Fruit fly (Drosophila melanogaster) Kc167 (cell line): ENCODE measurements around the gene CG9328.

Source experiments
- Myc ChIP-seq: fragments of >200 bp; optimal IDR thresholded peaks from 2 replicates; lab custom pipeline; 2017; ENCODE audit warnings: missing external identifiers
- Sin3A ChIP-seq: fragments of >200 bp; optimal IDR thresholded peaks from 2 replicates; lab custom pipeline; 2018; ENCODE audit warnings: missing external identifiers
- h ChIP-seq: fragments of >200 bp; optimal IDR thresholded peaks from 3 replicates; lab custom pipeline; 2018; ENCODE audit warnings: missing external identifiers
- insv ChIP-seq: fragments of >200 bp; optimal IDR thresholded peaks from 3 replicates; lab custom pipeline; 2018; ENCODE audit warnings: missing external identifiers
- psq ChIP-seq: fragments of >200 bp; optimal IDR thresholded peaks from 2 replicates; lab custom pipeline; 2017; ENCODE audit warnings: missing external identifiers
- ttk ChIP-seq: sonication (Bioruptor generic); optimal IDR thresholded peaks from 2 replicates; lab custom pipeline; 2017; ENCODE audit warnings: missing external identifiers

The CG9328 gene

dm6 chr2L:20829755-20830396 lies 32.4 kb downstream of the CG9328 start:
- no peak for TF ChIP-seq ttk
- TF ChIP-seq h (lab: Kevin White, UChicago): no peak
- TF ChIP-seq Sin3A (lab: Kevin White, UChicago): no peak
- no peak for TF ChIP-seq psq (lab: Kevin White, UChicago)
- TF ChIP-seq insv (lab: Kevin White, UChicago): no peak
- no peak for TF ChIP-seq Myc (lab: Kevin White, UChicago)

dm6 chr2L:20831060-20831459 lies 33.5 kb downstream of the CG9328 start, which contains the start of gene CG31674:
TSS of gene CG31674 (plus strand) at chr2L:20831262.
- TF ChIP-seq Sin3A (lab: Kevin White, UChicago): no peak
- no peak for TF ChIP-seq Myc (lab: Kevin White, UChicago)
- TF ChIP-seq psq (lab: Kevin White, UChicago): no peak
- TF ChIP-seq ttk: no peak
- TF ChIP-seq h (lab: Kevin White, UChicago): no peak
- no peak for TF ChIP-seq insv (lab: Kevin White, UChicago)

DNA sequence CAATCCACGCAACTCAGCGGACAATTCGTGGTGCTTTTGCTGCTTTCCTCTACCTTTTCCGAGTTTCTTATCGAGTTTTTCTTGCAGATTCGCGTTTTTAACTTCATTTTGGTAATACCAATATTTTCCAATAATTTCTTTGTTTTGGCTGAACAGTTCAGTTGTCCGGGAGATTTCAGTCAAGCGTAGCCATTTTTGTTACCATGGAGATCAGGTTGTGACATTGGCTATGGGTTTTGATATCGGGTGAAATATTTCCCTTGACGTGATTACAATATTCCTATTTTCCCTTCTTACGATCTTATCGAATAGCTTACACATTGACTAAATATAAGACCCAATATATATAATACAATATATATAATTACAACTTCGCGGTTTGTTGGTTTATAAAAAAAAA lies 38.0 kb downstream of the CG9328 start, which contains the start of gene Oseg5:
Oseg5 (minus strand) TSS at position 340 of the 400 bp plus-strand sequence.
- TF ChIP-seq Sin3A (lab: Kevin White, UChicago) (no peak), psq (lab: Kevin White, UChicago) (no peak), ttk (no peak)

DNA sequence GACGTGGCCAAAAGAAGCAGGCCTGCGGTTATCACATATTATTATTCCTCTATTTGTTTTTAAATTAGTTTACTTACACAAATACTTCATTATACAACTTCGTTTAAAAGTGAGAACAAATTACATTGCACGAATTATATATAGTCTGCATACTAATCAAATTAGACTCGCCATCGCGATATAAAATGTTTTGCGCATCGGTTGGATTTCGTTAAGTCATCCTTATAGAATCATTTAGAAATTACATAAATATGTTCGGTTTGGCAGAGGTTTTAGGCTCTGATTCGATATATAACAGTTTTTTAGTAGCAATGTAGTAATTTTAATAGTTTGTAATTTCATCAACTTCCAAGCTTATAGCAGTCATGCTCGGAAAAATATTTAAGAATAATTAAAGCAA lies 40.4 kb downstream of the CG9328 start, which contains the start of gene Spn38F:
Spn38F (minus strand) TSS at position 101 of the 400 bp plus-strand sequence.
- TF ChIP-seq ttk (no peak), Myc (lab: Kevin White, UChicago) (no peak), insv (lab: Kevin White, UChicago) (no peak), psq (lab: Kevin White, UChicago) (no peak), Sin3A (lab: Kevin White, UChicago) (no peak), h (lab: Kevin White, UChicago) (no peak)

dm6 chr2L:20840006-20840405 lies 42.5 kb downstream of the CG9328 start:
- TF ChIP-seq insv (lab: Kevin White, UChicago): no peak
- no peak for TF ChIP-seq Sin3A (lab: Kevin White, UChicago)
- TF ChIP-seq psq (lab: Kevin White, UChicago): no peak
- TF ChIP-seq ttk: no peak
- TF ChIP-seq h (lab: Kevin White, UChicago): no peak
- TF ChIP-seq Myc (lab: Kevin White, UChicago): no peak

- TF ChIP-seq ttk (no peak), Sin3A (lab: Kevin White, UChicago) (no peak), h (lab: Kevin White, UChicago) (no peak)
Observed at dm6 chr2L:20840462-20841038, 43.0 kb downstream of the CG9328 start, which contains the start of gene CG31676. TSS of gene CG31676 (plus strand) at chr2L:20840750.

DNA sequence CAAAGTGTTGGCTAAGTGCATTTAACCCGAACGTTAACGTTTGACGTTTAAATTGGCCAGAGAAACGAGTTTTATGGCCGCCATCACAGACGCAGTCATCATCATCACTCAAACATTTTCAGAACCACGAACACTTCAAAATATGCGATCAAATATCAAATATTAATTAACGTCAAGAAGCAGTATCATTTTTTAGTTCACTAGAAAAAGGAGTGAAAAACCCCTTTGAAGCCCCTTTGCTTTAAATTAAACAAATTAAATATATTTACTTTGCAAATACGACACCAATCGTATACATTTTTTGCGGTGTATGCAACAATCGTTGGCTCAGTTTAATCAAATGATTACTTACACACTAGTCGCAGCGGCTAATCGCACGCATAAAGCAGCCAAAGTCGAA lies 46.9 kb downstream of the CG9328 start:
- TF ChIP-seq psq (lab: Kevin White, UChicago) (no peak), Myc (lab: Kevin White, UChicago) (no peak), h (lab: Kevin White, UChicago) (no peak), insv (lab: Kevin White, UChicago) (no peak), ttk (no peak), Sin3A (lab: Kevin White, UChicago) (no peak)

DNA sequence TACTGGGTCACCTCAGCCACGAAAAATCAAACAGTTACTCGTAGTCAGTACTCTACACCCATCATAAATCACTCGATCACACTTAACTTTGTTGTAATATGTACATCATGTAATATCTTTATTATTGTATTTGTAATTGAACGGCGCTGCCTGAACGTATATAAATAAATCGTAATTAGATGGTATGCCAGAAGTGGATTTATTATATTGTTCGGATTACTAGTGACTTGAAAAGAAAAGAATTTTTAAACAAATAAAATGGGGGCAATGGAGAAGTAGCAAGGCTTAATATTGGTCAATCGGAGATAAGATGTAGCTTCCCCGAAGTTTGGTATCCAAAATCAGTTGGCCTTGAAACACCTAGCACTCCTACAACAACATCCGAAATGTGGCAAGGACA lies 51.5 kb downstream of the CG9328 start, which contains the start of gene CG14402:
CG14402 (plus strand) TSS at position 301 of the 400 bp plus-strand sequence.
- no peak for TF ChIP-seq ttk

- TF ChIP-seq Myc (lab: Kevin White, UChicago): no peak
- no peak for TF ChIP-seq psq (lab: Kevin White, UChicago)
- TF ChIP-seq insv (lab: Kevin White, UChicago): no peak
- TF ChIP-seq Sin3A (lab: Kevin White, UChicago): no peak
- no peak for TF ChIP-seq h (lab: Kevin White, UChicago)
Observed at dm6 chr2L:20851592-20851991, 54.1 kb downstream of the CG9328 start.

- TF ChIP-seq ttk (no peak), psq (lab: Kevin White, UChicago) (no peak), insv (lab: Kevin White, UChicago) (no peak), h (lab: Kevin White, UChicago) (no peak), Myc (lab: Kevin White, UChicago) (no peak), Sin3A (lab: Kevin White, UChicago) (no peak)
Observed at dm6 chr2L:20852092-20852628, 54.6 kb downstream of the CG9328 start, which contains the start of gene twit. TSS of gene twit (plus strand) at chr2L:20852578.

DNA sequence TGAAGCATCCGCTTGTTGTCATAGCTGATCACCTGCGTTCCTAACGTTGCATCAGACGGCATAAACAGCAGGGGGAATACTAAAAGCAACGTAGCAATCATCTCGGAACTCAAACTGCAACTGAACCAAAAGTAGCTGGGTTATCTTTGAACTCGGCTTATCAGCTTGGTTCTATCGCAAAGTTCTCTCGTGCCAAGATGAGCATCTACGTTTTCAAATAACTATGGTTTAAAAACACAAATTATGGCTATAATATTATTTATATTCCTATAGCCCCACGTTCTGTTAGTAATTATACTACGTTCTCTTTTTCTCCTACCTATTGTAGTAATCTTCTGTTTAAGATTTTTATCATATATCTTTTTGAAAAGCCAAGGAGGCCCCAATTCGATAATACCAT lies 60.3 kb downstream of the CG9328 start, which contains the start of gene CG14400:
CG14400 (minus strand) TSS at position 101 of the 400 bp plus-strand sequence.
- TF ChIP-seq h (lab: Kevin White, UChicago) (no peak), insv (lab: Kevin White, UChicago) (no peak), Sin3A (lab: Kevin White, UChicago) (no peak), psq (lab: Kevin White, UChicago) (no peak), Myc (lab: Kevin White, UChicago) (no peak)
